Worm (Caenorhabditis elegans) whole organism, midembryonic: Measurements from ENCODE around the gene nhr-54.

Experiments used
- T22C8.4 ChIP-seq: fragments of 200-800 bp; sonication (Bioruptor generic); IDR thresholded peaks from 2 replicates; pipeline ENCODE4 v1.3.6; 2022; ENCODE audit warnings: missing genetic modification characterization, missing compliant biosample characterization
- flt-1 ChIP-seq: fragments of 200-800 bp; sonication (Bioruptor generic); IDR thresholded peaks from 2 replicates; pipeline ENCODE4 v1.3.6; 2022; ENCODE audit warnings: missing genetic modification characterization, missing compliant biosample characterization
- klf-2 ChIP-seq: fragments of 200-800 bp; sonication (Bioruptor generic); conservative IDR thresholded peaks from 2 replicates; pipeline ENCODE4 v1.3.6; 2022; ENCODE audit warnings: missing genetic modification reagents, missing genetic modification characterization, missing compliant biosample characterization
- tab-1 ChIP-seq: fragments of 200-800 bp; sonication (Bioruptor generic); IDR thresholded peaks from 2 replicates; pipeline ENCODE4 v1.3.6; 2022; ENCODE audit warnings: missing genetic modification characterization, missing compliant biosample characterization
- ztf-23 ChIP-seq: fragments of 200-800 bp; sonication (Bioruptor generic); IDR thresholded peaks from 2 replicates; pipeline ENCODE4 v1.3.6; 2022; ENCODE audit warnings: missing genetic modification reagents, missing genetic modification characterization, missing compliant biosample characterization

DNA sequence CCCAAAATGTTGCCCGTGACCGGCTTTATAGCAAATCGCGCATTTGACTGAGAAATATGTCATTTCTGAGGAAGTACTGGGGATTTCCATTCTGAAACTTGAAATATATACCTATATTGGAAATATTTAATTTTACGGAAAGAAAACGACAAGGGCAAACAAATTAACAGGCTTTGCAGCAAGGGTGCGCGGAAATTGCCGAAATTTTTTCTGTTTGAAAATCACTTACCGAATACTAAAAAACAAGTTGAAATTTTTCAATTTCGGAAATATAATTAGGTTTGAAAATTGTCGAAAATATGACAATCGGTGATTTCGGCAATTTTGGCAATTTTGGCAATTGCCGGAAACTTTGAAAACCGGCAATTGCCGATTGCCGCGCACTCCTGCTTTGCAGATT lies at the start of gene nhr-54:
- TF ChIP-seq klf-2 (GFP tag; lab: Robert Waterston, UW): no peak
- no peak for TF ChIP-seq tab-1 (GFP tag; lab: Robert Waterston, UW)
- TF ChIP-seq T22C8.4 (GFP tag; lab: Robert Waterston, UW): no peak
- TF ChIP-seq flt-1 (GFP tag; lab: Robert Waterston, UW): no peak
- no peak for TF ChIP-seq ztf-23 (GFP tag; lab: Robert Waterston, UW)
